Worm (Caenorhabditis elegans) whole organism, L4 larva: ENCODE results near the gene F56C3.7.

ENCODE experiments used
- F10B5.3 ChIP-seq: sonication (generic microtip); optimal IDR thresholded peaks from 2 replicates; lab custom pipeline; 2016; ENCODE audit warnings: mild to moderate bottlenecking, missing genetic modification characterization, missing compliant biosample characterization
- ceh-20 ChIP-seq: fragments of 200-800 bp; sonication (Bioruptor generic); IDR thresholded peaks from 2 replicates; pipeline ENCODE4 v1.3.6; 2022; ENCODE audit warnings: missing genetic modification reagents, missing genetic modification characterization, missing compliant biosample characterization
- dve-1 ChIP-seq: sonication (generic microtip); optimal IDR thresholded peaks from 2 replicates; lab custom pipeline; 2017; ENCODE audit warnings: antibody characterized with exemption, mild to moderate bottlenecking, missing genetic modification characterization, missing compliant biosample characterization; ENCODE audit not compliant: insufficient read depth
- lin-1 ChIP-seq: fragments of 200-800 bp; sonication (Bioruptor generic); IDR thresholded peaks from 2 replicates; pipeline ENCODE4 v1.3.6; 2022; ENCODE audit warnings: missing genetic modification reagents, missing genetic modification characterization, missing compliant biosample characterization
- unc-62 ChIP-seq, 3 experiments: fragments of 150-350 bp in 1 of 3; sonication (generic microtip); optimal IDR thresholded peaks in 2 of 3; peaks in 1 of 3; 1 replicate in 1 of 3; 2 replicates in 2 of 3; lab custom pipeline; 2014 to 2017; ENCODE audit warnings: missing biosample characterization in 3 of 3, missing genetic modification characterization in 3 of 3, missing genetic modification reagents in 3 of 3, missing genotype in 1 of 3

- TF ChIP-seq unc-62 (GFP tag; optimal IDR thresholded peaks at IDR 0.05 in 1 of 2; lab: Kevin White, UChicago) (no peak), unc-62 (tag; optimal IDR thresholded peaks at IDR 0.05; lab: Kevin White, UChicago) (no peak), F10B5.3 (tag; lab: Kevin White, UChicago) (no peak), ceh-20 (no peak), dve-1 (tag; lab: Kevin White, UChicago) (no peak), lin-1 (GFP tag; lab: Robert Waterston, UW) (no peak)
Measured at ce11 chrX:1409224-1409623, 38.6 kb upstream of the F56C3.7 start.
